Worm (Caenorhabditis elegans) whole organism, young adult: ENCODE measurements around the gene fbxc-48.

ENCODE experiments used
- B0035.1 ChIP-seq: sonication (generic microtip); optimal IDR thresholded peaks from 2 replicates; lab custom pipeline; 2016; ENCODE audit warnings: missing genetic modification characterization, mild to moderate bottlenecking, missing compliant biosample characterization, missing genotype, missing genetic modification reagents
- ceh-40 ChIP-seq: fragments of 200-800 bp; sonication (Bioruptor generic); IDR thresholded peaks from 2 replicates; pipeline ENCODE4 v1.3.6; 2022; ENCODE audit warnings: missing genetic modification characterization, missing compliant biosample characterization
- dpff-1 ChIP-seq: sonication (generic microtip); optimal IDR thresholded peaks from 2 replicates; lab custom pipeline; 2017; ENCODE audit warnings: mild to moderate bottlenecking, missing genetic modification characterization, missing compliant biosample characterization
- gei-17 ChIP-seq: fragments of 200-800 bp; sonication (Bioruptor generic); optimal IDR thresholded peaks from 2 replicates; lab custom pipeline; 2018; ENCODE audit warnings: mild to moderate bottlenecking, missing genetic modification characterization, missing compliant biosample characterization
- nfya-1 ChIP-seq: sonication (generic microtip); optimal IDR thresholded peaks from 2 replicates; lab custom pipeline; 2017; ENCODE audit warnings: antibody characterized with exemption, missing compliant biosample characterization, missing genetic modification characterization, borderline replicate concordance; ENCODE audit not compliant: insufficient read depth
- pha-4 ChIP-seq: fragments of 150-350 bp; sonication (generic microtip); optimal IDR thresholded peaks from 2 replicates; lab custom pipeline; 2014; ENCODE audit warnings: missing biosample characterization, missing genetic modification reagents, missing genetic modification characterization
- rcor-1 ChIP-seq: fragments of 200-800 bp; sonication (Bioruptor generic); IDR thresholded peaks from 2 replicates; pipeline ENCODE4 v1.3.6; 2022; ENCODE audit warnings: missing genetic modification reagents, missing genetic modification characterization, missing compliant biosample characterization
- repo-1 ChIP-seq: sonication (generic microtip); optimal IDR thresholded peaks from 2 replicates; lab custom pipeline; 2017; ENCODE audit warnings: mild to moderate bottlenecking, missing genetic modification characterization, missing compliant biosample characterization
- unc-130 ChIP-seq: sonication (generic microtip); optimal IDR thresholded peaks from 2 replicates; lab custom pipeline; 2016; ENCODE audit warnings: missing genetic modification reagents, missing genetic modification characterization, missing compliant biosample characterization
- ztf-22 ChIP-seq: fragments of 200-800 bp; sonication (Bioruptor generic); optimal IDR thresholded peaks from 2 replicates; lab custom pipeline; 2018; ENCODE audit warnings: mild to moderate bottlenecking, missing genetic modification characterization, moderate library complexity, missing compliant biosample characterization
- ztf-28 ChIP-seq: fragments of 200-800 bp; sonication (Bioruptor generic); IDR thresholded peaks from 2 replicates; pipeline ENCODE4 v1.3.6; 2022; ENCODE audit warnings: missing genetic modification reagents, missing genetic modification characterization, missing compliant biosample characterization
- ztf-3 ChIP-seq: fragments of 200-800 bp; sonication (Bioruptor generic); optimal IDR thresholded peaks from 2 replicates; lab custom pipeline; 2018; ENCODE audit warnings: mild to moderate bottlenecking, missing genetic modification characterization, missing compliant biosample characterization

ce11 chrII:788139-788538 lies 47.4 kb upstream of the fbxc-48 start, which contains the start of gene F46F5.15:
- TF ChIP-seq ztf-28 (GFP tag; lab: Robert Waterston, UW) (no peak), nfya-1 (tag; lab: Kevin White, UChicago) (no peak), repo-1 (tag; lab: Kevin White, UChicago) (no peak), gei-17 (GFP tag; lab: Kevin White, UChicago) (no peak), ztf-3 (no peak), ceh-40 (GFP tag; lab: Robert Waterston, UW) (no peak), ztf-22 (GFP tag; lab: Kevin White, UChicago) (no peak), B0035.1 (tag; lab: Kevin White, UChicago) (no peak), dpff-1 (no peak), rcor-1 (GFP tag; lab: Robert Waterston, UW) (no peak), unc-130 (GFP tag; lab: Kevin White, UChicago) (no peak), pha-4 (tag; lab: Kevin White, UChicago) (no peak)
